Worm (Caenorhabditis elegans) whole organism, L1 larva: ENCODE measurements around the gene nhr-116.

Experiments
- ama-1 ChIP-seq: fragments of 150-350 bp; optimal IDR thresholded peaks from 2 replicates; lab custom pipeline; 2014
- ceh-90 ChIP-seq: sonication (generic microtip); optimal IDR thresholded peaks from 2 replicates; lab custom pipeline; 2016; ENCODE audit warnings: missing genetic modification characterization, missing compliant biosample characterization
- elt-3 ChIP-seq, 6 experiments: fragments of 150-350 bp in 1 of 6; sonication (generic microtip); optimal IDR thresholded peaks; 2 replicates each; lab custom pipeline; 2017 to 2018; ENCODE audit warnings: missing biosample characterization in 6 of 6, missing genetic modification characterization in 6 of 6, inconsistent platforms in 1 of 6
- irx-1 ChIP-seq: sonication (generic microtip); optimal IDR thresholded peaks from 2 replicates; lab custom pipeline; 2016; ENCODE audit warnings: missing genetic modification characterization, missing compliant biosample characterization
- lin-39 ChIP-seq: fragments of 150-350 bp; optimal IDR thresholded peaks from 2 replicates; lab custom pipeline; 2014; ENCODE audit warnings: missing biosample characterization, missing genetic modification reagents, missing genetic modification characterization
- nhr-237 ChIP-seq: fragments of 150-350 bp; optimal IDR thresholded peaks from 2 replicates; lab custom pipeline; 2014; ENCODE audit warnings: missing biosample characterization, missing genetic modification characterization
- nhr-28 ChIP-seq: fragments of 150-350 bp; optimal IDR thresholded peaks from 2 replicates; lab custom pipeline; 2014; ENCODE audit warnings: missing biosample characterization, missing genetic modification characterization
- unc-62 ChIP-seq: fragments of 150-350 bp; optimal IDR thresholded peaks from 2 replicates; lab custom pipeline; 2014; ENCODE audit warnings: missing biosample characterization, missing genetic modification reagents, missing genetic modification characterization
- ztf-11 ChIP-seq, 2 experiments: sonication (generic microtip); optimal IDR thresholded peaks; 2 replicates each; lab custom pipeline; 2016 to 2017; ENCODE audit warnings: missing genetic modification characterization in 2 of 2, missing biosample characterization in 1 of 2, missing compliant biosample characterization in 1 of 2

DNA sequence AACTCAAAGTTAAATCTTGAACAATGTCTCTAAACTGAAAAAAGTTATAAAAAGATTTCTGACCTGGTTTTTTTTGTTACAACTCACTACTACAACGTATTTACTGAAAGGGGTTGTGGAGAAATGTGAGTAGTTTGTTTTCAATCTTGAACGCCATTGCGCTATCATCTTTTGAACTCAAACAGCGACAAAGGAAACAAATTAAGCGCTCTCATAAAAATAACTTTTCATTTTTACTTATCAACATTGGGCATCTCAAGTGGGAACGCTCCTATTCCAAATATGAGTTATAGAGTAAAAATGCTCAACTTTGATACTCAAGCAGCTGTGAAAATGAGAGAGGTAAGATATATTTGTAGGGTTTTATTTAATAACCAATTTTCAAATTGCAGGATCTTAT, 18.6 kb upstream of the nhr-116 start, which contains the start of gene F09C6.15:
- TF ChIP-seq ama-1 (lab: Kevin White, UChicago) (no peak), unc-62 (GFP tag; lab: Kevin White, UChicago) (no peak), nhr-237 (no peak), nhr-28 (tag; lab: Kevin White, UChicago) (no peak), irx-1 (no peak), lin-39 (tag; lab: Kevin White, UChicago) (no peak), elt-3 (tag; optimal IDR thresholded peaks at IDR 0.05; lab: Kevin White, UChicago) (no peak), ceh-90 (tag; lab: Kevin White, UChicago) (no peak), ztf-11 (tag; optimal IDR thresholded peaks at IDR 0.05; lab: Kevin White, UChicago) (no peak)
